Worm (Caenorhabditis elegans) whole organism, L2 larva: ENCODE measurements around the gene brf-1.

Experiments
- aly-2 ChIP-seq: fragments of 150-350 bp; optimal IDR thresholded peaks from 2 replicates; lab custom pipeline; 2014; ENCODE audit warnings: missing biosample characterization, missing genetic modification characterization
- ama-1 ChIP-seq: fragments of 150-350 bp; optimal IDR thresholded peaks from 2 replicates; lab custom pipeline; 2018; ENCODE audit warnings: inconsistent platforms
- lin-11 ChIP-seq: fragments of 150-350 bp; sonication (generic microtip); optimal IDR thresholded peaks from 2 replicates; lab custom pipeline; 2014; ENCODE audit warnings: missing biosample characterization, missing genetic modification characterization, inconsistent platforms, mixed read lengths
- nhr-10 ChIP-seq: sonication (generic microtip); optimal IDR thresholded peaks from 2 replicates; lab custom pipeline; 2017; ENCODE audit warnings: missing biosample characterization, missing genetic modification characterization
- nhr-77 ChIP-seq: fragments of 150-350 bp; optimal IDR thresholded peaks from 2 replicates; lab custom pipeline; 2014; ENCODE audit warnings: missing biosample characterization, missing genetic modification characterization
- unc-62 ChIP-seq: fragments of 150-350 bp; optimal IDR thresholded peaks from 2 replicates; lab custom pipeline; 2014; ENCODE audit warnings: missing biosample characterization, missing genetic modification reagents, missing genetic modification characterization

ce11 chrII:7314083-7314482, 8.4 kb downstream of the brf-1 start, which contains the start of gene F45E12.6:
- TF ChIP-seq unc-62 (GFP tag; lab: Kevin White, UChicago) (no peak), nhr-77 (tag; lab: Kevin White, UChicago) (no peak), nhr-10 (tag; lab: Kevin White, UChicago) (no peak), ama-1 (lab: Kevin White, UChicago) (no peak), aly-2 (no peak), lin-11 (tag; lab: Kevin White, UChicago) (no peak)
